Fruit fly (Drosophila melanogaster) whole organism, wandering third instar larva: ENCODE data around the gene RapGAP1.

Experiments used
- Dfd ChIP-seq: fragments of >200 bp; optimal IDR thresholded peaks from 2 replicates; lab custom pipeline; 2017; ENCODE audit warnings: missing biosample characterization, missing genetic modification characterization
- HLH106 ChIP-seq: fragments of 200-800 bp; optimal IDR thresholded peaks from 3 replicates; lab custom pipeline; 2019; ENCODE audit warnings: missing biosample characterization, mild to moderate bottlenecking, missing genetic modification characterization, moderate library complexity
- Myc ChIP-seq: fragments of >200 bp; optimal IDR thresholded peaks from 2 replicates; lab custom pipeline; 2017
- Sp1 ChIP-seq: fragments of 200-800 bp; sonication (Bioruptor generic); optimal IDR thresholded peaks from 3 replicates; lab custom pipeline; 2019; ENCODE audit warnings: missing biosample characterization, mild to moderate bottlenecking, missing genetic modification characterization, moderate library complexity
- Vsx2 ChIP-seq: fragments of 200-300, 225-300 bp; sonication (Bioruptor generic); optimal IDR thresholded peaks from 2 replicates; lab custom pipeline; 2018; ENCODE audit warnings: missing biosample characterization, missing genetic modification characterization; ENCODE audit not compliant: partially characterized antibody
- dl ChIP-seq, 2 experiments: fragments of 175-275, 200-275 bp in 1 of 2; fragments of 200-275 bp in 1 of 2; sonication (Bioruptor generic); optimal IDR thresholded peaks; lab custom pipeline; 2018; ENCODE audit warnings: mild to moderate bottlenecking in 2 of 2, missing biosample characterization in 2 of 2, missing genetic modification characterization in 2 of 2, moderate library complexity in 2 of 2; ENCODE audit not compliant: partially characterized antibody in 2 of 2, insufficient read depth in 1 of 2
- h ChIP-seq: fragments of 200-800 bp; sonication (Bioruptor generic); optimal IDR thresholded peaks from 3 replicates; lab custom pipeline; 2016; ENCODE audit warnings: missing biosample characterization, mild to moderate bottlenecking, missing genetic modification characterization
- psq ChIP-seq: fragments of 200-800 bp; sonication (Bioruptor generic); optimal IDR thresholded peaks from 3 replicates; lab custom pipeline; 2017; ENCODE audit warnings: missing biosample characterization, mild to moderate bottlenecking, missing genetic modification characterization, moderate library complexity
- usp ChIP-seq: fragments of >200 bp; optimal IDR thresholded peaks from 2 replicates; lab custom pipeline; 2017; ENCODE audit warnings: missing biosample characterization, missing genetic modification characterization

DNA sequence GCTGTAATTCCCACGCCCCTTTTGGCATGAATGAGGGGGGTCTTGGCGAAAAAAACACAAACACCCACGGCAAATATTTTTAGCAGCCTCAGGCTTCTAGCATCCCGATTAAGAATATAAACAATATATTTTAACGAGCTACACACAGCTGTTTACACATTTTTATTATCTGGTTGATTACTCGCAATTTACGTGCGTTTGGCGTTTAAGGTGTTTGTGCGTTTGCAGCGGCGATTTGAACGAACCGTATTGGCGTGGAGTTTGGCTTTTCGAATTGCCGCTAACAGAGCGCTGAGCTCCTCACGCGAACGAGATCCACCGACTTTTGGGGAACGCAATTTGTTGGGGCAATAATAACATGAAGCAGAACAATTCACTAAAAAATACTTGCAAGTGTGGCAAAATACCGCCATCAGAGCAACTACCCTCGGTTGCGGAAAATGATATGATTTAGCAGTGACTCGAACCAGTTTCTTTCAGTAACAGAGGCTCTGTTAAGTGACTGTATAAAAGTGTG, 82.7 kb downstream of the RapGAP1 start, which contains the start of gene Ziz:
- TF ChIP-seq Sp1 (GFP tag; lab: Kevin White, UChicago): peak; percentile 13
- TF ChIP-seq HLH106 (tag; lab: Kevin White, UChicago): no peak
- TF ChIP-seq psq: no peak
- TF ChIP-seq h (GFP tag; lab: Kevin White, UChicago): peak; percentile 13
- TF ChIP-seq Vsx2 (GFP tag; lab: Kevin White, UChicago): no peak
- TF ChIP-seq Dfd: no peak
- TF ChIP-seq Myc (lab: Kevin White, UChicago): peak; percentile 34
- no peak for TF ChIP-seq dl (GFP tag; optimal IDR thresholded peaks at IDR 0.05; lab: Kevin White, UChicago; ENCODE audit: insufficient read depth in 1 of 2, partially characterized antibody in 2 of 2)
- TF ChIP-seq usp (GFP tag; lab: Kevin White, UChicago): no peak
